Fruit fly (Drosophila melanogaster): ENCODE measurements around the gene CG4297.

DNA sequence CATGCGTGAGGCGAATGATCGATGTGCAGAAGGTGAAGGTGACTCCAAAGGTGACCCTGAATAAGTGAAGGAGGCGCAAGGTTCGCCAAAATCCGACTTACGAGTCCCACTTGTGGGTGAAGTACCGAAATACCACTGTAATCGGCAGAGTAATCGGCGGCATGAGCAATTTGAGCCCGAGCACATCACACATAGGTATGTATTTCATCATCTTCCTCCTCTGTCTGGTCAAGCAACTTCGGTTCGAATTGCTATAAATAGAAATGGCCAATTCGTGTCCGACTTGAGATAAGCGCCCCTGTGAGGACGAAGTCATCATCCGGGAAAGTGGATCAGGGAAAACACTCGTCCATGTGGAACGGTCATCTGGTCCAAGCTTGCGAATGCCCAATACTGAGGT lies 15.2 kb upstream of the CG4297 start:
- no peak for TF ChIP-seq psq (optimal IDR thresholded peaks at IDR 0.05)
- no peak for TF ChIP-seq Sin3A (optimal IDR thresholded peaks at IDR 0.05)
- no peak for TF ChIP-seq h (optimal IDR thresholded peaks at IDR 0.05)
